Worm (Caenorhabditis elegans) whole organism, midembryonic: ENCODE data around the gene F36G9.15.

Experiments
- T22C8.4 ChIP-seq: fragments of 200-800 bp; sonication (Bioruptor generic); IDR thresholded peaks from 2 replicates; pipeline ENCODE4 v1.3.6; 2022; ENCODE audit warnings: missing genetic modification characterization, missing compliant biosample characterization
- flt-1 ChIP-seq: fragments of 200-800 bp; sonication (Bioruptor generic); IDR thresholded peaks from 2 replicates; pipeline ENCODE4 v1.3.6; 2022; ENCODE audit warnings: missing genetic modification characterization, missing compliant biosample characterization
- klf-2 ChIP-seq: fragments of 200-800 bp; sonication (Bioruptor generic); conservative IDR thresholded peaks from 2 replicates; pipeline ENCODE4 v1.3.6; 2022; ENCODE audit warnings: missing genetic modification reagents, missing genetic modification characterization, missing compliant biosample characterization
- med-1 ChIP-seq: sonication (generic microtip); optimal IDR thresholded peaks from 2 replicates; lab custom pipeline; 2017; ENCODE audit warnings: missing genetic modification characterization, mild to moderate bottlenecking, missing compliant biosample characterization, antibody characterized with exemption, missing genetic modification reagents; ENCODE audit not compliant: insufficient read depth
- tab-1 ChIP-seq: fragments of 200-800 bp; sonication (Bioruptor generic); IDR thresholded peaks from 2 replicates; pipeline ENCODE4 v1.3.6; 2022; ENCODE audit warnings: missing genetic modification characterization, missing compliant biosample characterization
- ztf-23 ChIP-seq: fragments of 200-800 bp; sonication (Bioruptor generic); IDR thresholded peaks from 2 replicates; pipeline ENCODE4 v1.3.6; 2022; ENCODE audit warnings: missing genetic modification reagents, missing genetic modification characterization, missing compliant biosample characterization
- ztf-29 ChIP-seq: fragments of 200-800 bp; sonication (Bioruptor generic); IDR thresholded peaks from 2 replicates; pipeline ENCODE4 v1.3.6; 2022; ENCODE audit warnings: missing genetic modification reagents, missing genetic modification characterization, missing compliant biosample characterization

- TF ChIP-seq flt-1 (GFP tag; lab: Robert Waterston, UW) (no peak), ztf-29 (GFP tag; lab: Robert Waterston, UW) (no peak), ztf-23 (GFP tag; lab: Robert Waterston, UW) (no peak), tab-1 (GFP tag; lab: Robert Waterston, UW) (no peak), med-1 (GFP tag; lab: Kevin White, UChicago) (no peak), klf-2 (GFP tag; lab: Robert Waterston, UW) (no peak), T22C8.4 (GFP tag; lab: Robert Waterston, UW) (no peak)
These were observed 21.6 kb upstream of the F36G9.15 start, which contains the start of gene str-233 for ce11 chrV:16009564-16009963.
